Worm (Caenorhabditis elegans): ENCODE measurements around the gene F54D10.5.

- TF ChIP-seq egl-27 (tag; optimal IDR thresholded peaks at IDR 0.05) (no peak), snpc-4 (tag; optimal IDR thresholded peaks at IDR 0.05) (no peak), sup-37 (GFP tag; optimal IDR thresholded peaks at IDR 0.05) (no peak), elt-2 (tag; optimal IDR thresholded peaks at IDR 0.05) (no peak), ztf-11 (tag; optimal IDR thresholded peaks at IDR 0.05) (no peak), ceh-82 (tag; optimal IDR thresholded peaks at IDR 0.05) (no peak), mef-2 (tag; optimal IDR thresholded peaks at IDR 0.05) (no peak), blmp-1 (tag; optimal IDR thresholded peaks at IDR 0.05) (peak; percentile 26), unc-62 (GFP tag; optimal IDR thresholded peaks at IDR 0.05) (no peak), nhr-90 (tag; optimal IDR thresholded peaks at IDR 0.05; ENCODE audit: poor library complexity) (no peak), lsy-2 (tag; optimal IDR thresholded peaks at IDR 0.05) (no peak)
Observed at ce11 chrII:3832383-3832782, 24.4 kb upstream of the F54D10.5 start, which contains the start of gene F54D10.9.
